Worm (Caenorhabditis elegans): Measurements from ENCODE around the gene F52H2.3.

DNA sequence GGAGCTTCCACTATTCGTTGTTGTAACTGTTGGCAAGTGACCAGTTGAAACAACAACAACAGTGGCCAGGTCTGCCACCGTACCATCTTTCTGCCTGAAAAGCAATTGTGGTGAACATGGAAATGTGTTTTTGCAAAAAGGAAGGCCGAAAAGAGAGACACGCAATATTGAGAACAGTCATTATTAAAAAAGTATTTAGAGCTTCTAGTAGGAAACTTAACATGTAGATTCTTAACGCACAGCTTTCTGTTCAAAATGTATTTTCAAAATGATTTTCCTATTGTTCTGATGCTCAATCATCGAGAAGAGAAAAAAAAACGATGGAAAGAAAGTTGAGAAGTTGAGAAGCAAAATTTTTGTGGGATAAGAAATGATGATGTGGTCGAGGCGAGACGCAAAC, 25.6 kb downstream of the F52H2.3 start, which contains the start of gene syg-1:
- TF ChIP-seq ama-1 (optimal IDR thresholded peaks at IDR 0.05) (no peak), aly-1 (tag; optimal IDR thresholded peaks at IDR 0.05) (no peak), hnd-1 (tag; optimal IDR thresholded peaks at IDR 0.05) (no peak), scrt-1 (GFP tag; IDR thresholded peaks at IDR 0.05) (no peak), ceh-36 (tag; optimal IDR thresholded peaks at IDR 0.05) (no peak), hmbx-1 (tag; optimal IDR thresholded peaks at IDR 0.05) (no peak), flt-1 (GFP tag; IDR thresholded peaks at IDR 0.05) (no peak), ceh-13 (GFP tag; optimal IDR thresholded peaks at IDR 0.05) (no peak), tbx-11 (GFP tag; IDR thresholded peaks at IDR 0.05) (no peak), B0310.2 (tag; optimal IDR thresholded peaks at IDR 0.05) (no peak)
